Worm (Caenorhabditis elegans) whole organism, L2 larva: ENCODE measurements around the gene Y53C12A.6.

Experiments
- ZK546.5 ChIP-seq: sonication (generic microtip); optimal IDR thresholded peaks from 2 replicates; lab custom pipeline; 2017; ENCODE audit warnings: missing biosample characterization, missing genetic modification characterization
- aly-2 ChIP-seq: fragments of 150-350 bp; optimal IDR thresholded peaks from 2 replicates; lab custom pipeline; 2014; ENCODE audit warnings: missing biosample characterization, missing genetic modification characterization
- ceh-82 ChIP-seq: fragments of 150-350 bp; optimal IDR thresholded peaks from 2 replicates; lab custom pipeline; 2014; ENCODE audit warnings: missing biosample characterization, missing genetic modification characterization
- fos-1 ChIP-seq: fragments of 150-350 bp; optimal IDR thresholded peaks from 2 replicates; lab custom pipeline; 2014; ENCODE audit warnings: missing biosample characterization, missing genetic modification characterization
- mdl-1 ChIP-seq, 2 experiments: fragments of 150-350 bp in 1 of 2; sonication (generic microtip) in 1 of 2; optimal IDR thresholded peaks; 2 replicates each; lab custom pipeline; 2017; ENCODE audit warnings: missing biosample characterization in 2 of 2, missing genetic modification characterization in 2 of 2
- nhr-11 ChIP-seq: fragments of 150-350 bp; optimal IDR thresholded peaks from 2 replicates; lab custom pipeline; 2014; ENCODE audit warnings: missing biosample characterization, missing genetic modification characterization
- nhr-237 ChIP-seq: fragments of 150-350 bp; optimal IDR thresholded peaks from 2 replicates; lab custom pipeline; 2014; ENCODE audit warnings: missing biosample characterization, missing genetic modification characterization
- ztf-4 ChIP-seq: fragments of 150-350 bp; optimal IDR thresholded peaks from 2 replicates; lab custom pipeline; 2014; ENCODE audit warnings: missing biosample characterization, missing genetic modification characterization

DNA sequence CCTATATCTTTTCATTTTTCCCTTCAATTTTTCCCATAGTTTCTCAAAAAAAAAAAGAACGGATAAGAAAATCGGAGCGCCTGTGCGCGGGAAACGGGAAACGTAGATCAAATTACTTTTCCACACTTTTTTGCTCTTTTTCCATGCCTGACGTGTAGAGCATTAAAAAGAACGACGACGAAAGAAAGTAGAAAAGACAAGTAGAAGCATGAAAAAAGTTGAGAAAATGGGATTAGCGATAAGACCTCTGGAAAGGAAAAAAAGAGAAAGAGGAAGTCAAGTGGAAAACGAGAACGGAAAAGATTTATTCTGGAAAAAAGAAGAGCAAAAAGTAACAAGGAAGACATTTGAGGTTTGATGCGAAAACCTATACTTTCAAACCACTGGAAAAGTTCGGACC is 10.7 kb upstream of the Y53C12A.6 start:
- TF ChIP-seq nhr-11 (no peak), mdl-1 (tag; optimal IDR thresholded peaks at IDR 0.05; lab: Kevin White, UChicago) (no peak), ceh-82 (tag; lab: Kevin White, UChicago) (no peak), fos-1 (tag; lab: Kevin White, UChicago) (no peak), ztf-4 (no peak), ZK546.5 (tag; lab: Kevin White, UChicago) (no peak), aly-2 (tag; lab: Kevin White, UChicago) (no peak), nhr-237 (no peak)
